Fruit fly (Drosophila melanogaster) whole organism, prepupa: ENCODE data around the gene CG15021.

Experiments used
- CG11294 ChIP-seq: fragments of 200-800 bp; sonication (Bioruptor generic); IDR thresholded peaks from 2 replicates; pipeline ENCODE4 v1.3.6; 2022; ENCODE audit warnings: missing biosample characterization, missing genetic modification characterization
- CG11902 ChIP-seq: fragments of 200-800 bp; sonication (Bioruptor generic); optimal IDR thresholded peaks from 3 replicates; lab custom pipeline; 2016; ENCODE audit warnings: missing biosample characterization, missing genetic modification characterization
- CG34406 ChIP-seq: fragments of 200-800 bp; sonication (Bioruptor generic); optimal IDR thresholded peaks from 3 replicates; lab custom pipeline; 2016; ENCODE audit warnings: missing biosample characterization, missing genetic modification characterization
- CG7368 ChIP-seq: fragments of 200-800 bp; sonication (Bioruptor generic); optimal IDR thresholded peaks from 3 replicates; lab custom pipeline; 2016; ENCODE audit warnings: missing biosample characterization, missing genetic modification characterization
- Eip75B ChIP-seq: fragments of 200-800 bp; sonication (Bioruptor generic); optimal IDR thresholded peaks from 3 replicates; lab custom pipeline; 2016; ENCODE audit warnings: missing biosample characterization, missing genetic modification characterization
- Ets21C ChIP-seq: fragments of 200-800 bp; sonication (Bioruptor generic); optimal IDR thresholded peaks from 3 replicates; lab custom pipeline; 2016; ENCODE audit warnings: missing biosample characterization, missing genetic modification characterization
- Hr39 ChIP-seq: fragments of 200-800 bp; sonication (Bioruptor generic); optimal IDR thresholded peaks from 2 replicates; lab custom pipeline; 2016; ENCODE audit warnings: missing biosample characterization, missing genetic modification characterization
- Smox ChIP-seq: fragments of 200-800 bp; sonication (Bioruptor generic); optimal IDR thresholded peaks from 3 replicates; lab custom pipeline; 2016; ENCODE audit warnings: missing biosample characterization, missing genetic modification characterization
- fd59A ChIP-seq: fragments of 200-800 bp; sonication (Bioruptor generic); optimal IDR thresholded peaks from 2 replicates; lab custom pipeline; 2017; ENCODE audit warnings: missing biosample characterization, mild to moderate bottlenecking, missing genetic modification characterization, missing genetic modification reagents
- spab ChIP-seq: fragments of 200-800 bp; sonication (Bioruptor generic); optimal IDR thresholded peaks from 2 replicates; lab custom pipeline; 2017; ENCODE audit warnings: missing biosample characterization, mild to moderate bottlenecking, missing genetic modification characterization, missing genetic modification reagents

DNA sequence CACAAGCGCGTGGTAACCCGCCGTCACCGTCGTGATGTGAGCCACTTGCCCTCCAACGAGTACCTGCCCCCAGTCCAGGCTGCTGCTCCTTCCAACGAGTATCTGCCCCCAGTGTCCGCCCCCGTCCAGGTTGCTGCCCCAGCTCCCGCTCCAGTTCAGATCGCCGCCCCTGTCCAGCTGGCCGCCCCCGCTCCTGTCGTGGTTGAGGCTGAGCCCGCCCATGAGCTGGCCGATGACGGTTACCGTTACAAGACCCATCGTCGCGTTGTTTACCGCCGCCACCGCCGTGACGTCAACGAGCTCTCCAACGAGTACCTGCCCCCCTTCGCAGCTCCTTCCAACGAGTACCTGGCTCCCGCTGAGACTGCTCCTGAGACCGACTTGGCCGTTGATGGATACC is 44.2 kb downstream of the CG15021 start:
- TF ChIP-seq Ets21C (GFP tag; lab: Kevin White, UChicago) (no peak), spab (GFP tag; lab: Kevin White, UChicago) (no peak), CG11294 (no peak), CG7368 (no peak), Eip75B (GFP tag; lab: Kevin White, UChicago) (no peak), CG34406 (GFP tag; lab: Kevin White, UChicago) (no peak), fd59A (GFP tag; lab: Kevin White, UChicago) (no peak), Smox (GFP tag; lab: Kevin White, UChicago) (no peak), CG11902 (no peak), Hr39 (no peak)
